Fruit fly (Drosophila melanogaster): Measurements from ENCODE around the gene CG14443.

Gene CG14443

DNA sequence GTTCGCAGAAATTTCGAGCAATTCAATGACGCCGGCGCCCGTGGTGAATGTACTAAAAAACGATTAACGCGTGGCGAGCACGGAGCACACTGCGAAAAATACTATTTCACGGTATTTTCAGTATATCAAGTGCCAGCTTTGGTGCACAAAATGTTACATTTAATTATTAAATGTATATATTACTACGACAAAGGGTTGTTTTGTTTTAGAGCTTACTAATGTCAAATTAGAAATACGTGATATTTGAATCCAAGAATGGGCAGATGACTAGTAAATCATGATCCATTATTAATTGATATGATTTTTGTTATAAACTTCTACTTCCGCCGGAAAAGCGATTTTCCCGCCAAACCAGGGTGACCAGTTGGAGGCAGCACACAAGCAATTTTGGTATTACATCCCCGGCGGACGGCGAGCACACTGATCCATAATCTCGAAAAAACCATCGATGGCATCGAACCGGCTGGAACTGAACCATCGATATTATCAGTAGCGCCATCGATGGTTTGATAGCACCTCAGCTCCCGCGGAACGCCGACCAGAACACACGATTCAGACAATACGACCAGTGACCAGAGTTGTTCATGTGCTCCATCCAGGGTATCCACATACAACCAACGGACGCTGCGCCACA is 20.6 kb downstream of the CG14443 start, which contains the start of the genes CG3226 and Cdc7 (continued):
- TF ChIP-seq CG9437 (GFP tag; optimal IDR thresholded peaks at IDR 0.05): peak; percentile 69
- TF ChIP-seq stwl (tag; optimal IDR thresholded peaks at IDR 0.05): peak; percentile 53
- TF ChIP-seq Optix (GFP tag; IDR thresholded peaks at IDR 0.05): no peak
- TF ChIP-seq p53 (GFP tag; optimal IDR thresholded peaks at IDR 0.05): peak; percentile 21
- no peak for TF ChIP-seq ERR (GFP tag; optimal IDR thresholded peaks at IDR 0.05)
- no peak for TF ChIP-seq fru (optimal IDR thresholded peaks at IDR 0.05)
- TF ChIP-seq CG15073 (GFP tag; optimal IDR thresholded peaks at IDR 0.05): no peak
- peak; percentile 22 for TF ChIP-seq Antp (GFP tag; optimal IDR thresholded peaks at IDR 0.05)
- TF ChIP-seq gce (GFP tag; IDR thresholded peaks at IDR 0.05): 0 out of 3 replicates have a peak, but pooled peaks have one; percentile 35
- peak; percentile 25; the same call in 1 of the 2 replicates for TF ChIP-seq CG10366 (GFP tag; IDR thresholded peaks at IDR 0.05)
- TF ChIP-seq crol (GFP tag; IDR thresholded peaks at IDR 0.05): no peak; the same call in 1 of the 2 replicates
- TF ChIP-seq Doc3 (GFP tag; IDR thresholded peaks at IDR 0.05; ENCODE audit: partially characterized antibody): peak; percentile 48; the same call in 1 of the 3 replicates
- TF ChIP-seq CG12071 (GFP tag; optimal IDR thresholded peaks at IDR 0.05): peak; percentile 79
- TF ChIP-seq CG4820 (GFP tag; optimal IDR thresholded peaks at IDR 0.05): peak; percentile 15
- TF ChIP-seq CG10654 (GFP tag; optimal IDR thresholded peaks at IDR 0.05): peak; percentile 36
- peak; percentile 74 for TF ChIP-seq CG17385 (GFP tag; optimal IDR thresholded peaks at IDR 0.05)
- peak; percentile 72 for TF ChIP-seq nmo (GFP tag; optimal IDR thresholded peaks at IDR 0.05)
- peak; percentile 70 for TF ChIP-seq CG12299 (tag; optimal IDR thresholded peaks at IDR 0.05)
- TF ChIP-seq CG7556 (GFP tag; optimal IDR thresholded peaks at IDR 0.05): peak; percentile 67
- TF ChIP-seq CG2202 (tag; optimal IDR thresholded peaks at IDR 0.05): peak; percentile 58
- 0 out of 4 replicates have a peak, but pooled peaks have one; percentile 11 for TF ChIP-seq chinmo (GFP tag; IDR thresholded peaks at IDR 0.05; ENCODE audit: partially characterized antibody)
- peak; percentile 53 for TF ChIP-seq Oli (tag; optimal IDR thresholded peaks at IDR 0.05)
- peak; percentile 50 for TF ChIP-seq Ptx1 (GFP tag; IDR thresholded peaks at IDR 0.05)
- TF ChIP-seq HLHmδ (GFP tag; optimal IDR thresholded peaks at IDR 0.05): peak; percentile 76
- TF ChIP-seq Taf1 (GFP tag; IDR thresholded peaks at IDR 0.05): no peak
- peak; percentile 64 for TF ChIP-seq CG4707 (GFP tag; optimal IDR thresholded peaks at IDR 0.05)
- TF ChIP-seq Nf-YC (tag; optimal IDR thresholded peaks at IDR 0.05): peak; percentile 72
- peak; percentile 83 for TF ChIP-seq CG18599 (GFP tag; optimal IDR thresholded peaks at IDR 0.05)
- TF ChIP-seq Hr51 (GFP tag; optimal IDR thresholded peaks at IDR 0.05): peak; percentile 57 to 70
- peak; percentile 23 for TF ChIP-seq zen (tag; optimal IDR thresholded peaks at IDR 0.05)
- peak; percentile 81 for TF ChIP-seq CG17361 (GFP tag; IDR thresholded peaks at IDR 0.05)
- TF ChIP-seq aop (GFP tag; IDR thresholded peaks at IDR 0.05): no peak
- peak; percentile 93 for TF ChIP-seq CG34376 (GFP tag; optimal IDR thresholded peaks at IDR 0.05)
- TF ChIP-seq dm (GFP tag; optimal IDR thresholded peaks at IDR 0.05): peak; percentile 35
- TF ChIP-seq CG7963 (GFP tag; IDR thresholded peaks at IDR 0.05; ENCODE audit: partially characterized antibody): no peak
- TF ChIP-seq Atf-2 (GFP tag; optimal IDR thresholded peaks at IDR 0.05): no peak
- peak; percentile 89 for TF ChIP-seq CG7987 (GFP tag; optimal IDR thresholded peaks at IDR 0.05)
- peak; percentile 63 for TF ChIP-seq CG2712 (tag; optimal IDR thresholded peaks at IDR 0.05)
- TF ChIP-seq Dbx (GFP tag; IDR thresholded peaks at IDR 0.05): peak; percentile 72; the same call in 2 of the 3 replicates
- TF ChIP-seq CG11247 (GFP tag; IDR thresholded peaks at IDR 0.05): peak; percentile 37; the same call in 1 of the 2 replicates
- no peak for TF ChIP-seq sc (optimal IDR thresholded peaks at IDR 0.05)
- peak; percentile 48 for TF ChIP-seq sc (GFP tag; optimal IDR thresholded peaks at IDR 0.05)
- peak; percentile 46 for TF ChIP-seq CG9609 (GFP tag; optimal IDR thresholded peaks at IDR 0.05)
- TF ChIP-seq br (optimal IDR thresholded peaks at IDR 0.05): no peak
- peak; percentile 80 for TF ChIP-seq B-H2 (GFP tag; optimal IDR thresholded peaks at IDR 0.05)
- TF ChIP-seq CG2116 (GFP tag; optimal IDR thresholded peaks at IDR 0.05): peak; percentile 83
- TF ChIP-seq Dp (GFP tag; optimal IDR thresholded peaks at IDR 0.05): peak; percentile 62
- TF ChIP-seq hbn (GFP tag; IDR thresholded peaks at IDR 0.05; ENCODE audit: partially characterized antibody): peak; percentile 63; the same call in 1 of the 2 replicates
- peak in 1 of 2 experiments; percentile 48 for TF ChIP-seq crp (GFP tag; optimal IDR thresholded peaks at IDR 0.05)

Measured in whole organism, embryonic.